Fruit fly (Drosophila melanogaster): Measurements from ENCODE around the gene CG9331.

CG9331 gene

dm6 chr2L:20799991-20800897 lies 22.4 kb upstream of the CG9331 start (continued):
- TF ChIP-seq CG3919 (GFP tag; optimal IDR thresholded peaks at IDR 0.05), result peak; percentile 97
- TF ChIP-seq CG7368 (GFP tag; optimal IDR thresholded peaks at IDR 0.05), result peak; percentile 93
- TF ChIP-seq CG16779 (tag; optimal IDR thresholded peaks at IDR 0.05), result peak; percentile 77
- TF ChIP-seq CG6163 (GFP tag; IDR thresholded peaks at IDR 0.05), result peak; percentile 96
- TF ChIP-seq esn (GFP tag; optimal IDR thresholded peaks at IDR 0.05), result peak; percentile 98
- TF ChIP-seq pdm3 (GFP tag; optimal IDR thresholded peaks at IDR 0.05), result peak; percentile 95
- TF ChIP-seq Ets21C (GFP tag; optimal IDR thresholded peaks at IDR 0.05), result peak; percentile 97
- peak; percentile 93 for TF ChIP-seq net (GFP tag; optimal IDR thresholded peaks at IDR 0.05)
- peak; percentile 97 for TF ChIP-seq CG10669 (GFP tag; optimal IDR thresholded peaks at IDR 0.05)
- peak; percentile 95 for TF ChIP-seq Eip93F (GFP tag; optimal IDR thresholded peaks at IDR 0.05)

DNA sequence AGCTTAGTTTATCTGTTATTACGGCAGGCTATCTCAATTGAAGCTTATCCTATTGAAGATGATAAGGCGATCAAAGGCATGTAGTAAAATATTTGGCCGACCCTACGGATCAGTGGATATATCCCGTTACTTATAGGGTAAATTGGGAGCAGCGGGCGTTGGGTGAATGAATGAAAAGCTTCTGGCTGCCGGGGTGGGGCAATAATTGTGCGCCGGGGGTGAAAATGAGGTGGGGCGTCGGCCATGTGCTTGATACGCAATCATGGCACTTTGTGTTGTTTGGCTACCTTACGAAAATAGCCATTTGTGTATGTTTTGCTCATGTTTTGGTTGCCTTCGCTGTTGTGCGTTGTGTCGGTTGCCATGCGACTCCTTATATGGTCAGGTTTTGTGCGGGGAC lies 20.8 kb upstream of the CG9331 start:
- TF ChIP-seq CG6854 (GFP tag; optimal IDR thresholded peaks at IDR 0.05) (no peak), fkh (GFP tag; optimal IDR thresholded peaks at IDR 0.05) (no peak), fd59A (GFP tag; optimal IDR thresholded peaks at IDR 0.05) (no peak), dac (GFP tag; optimal IDR thresholded peaks at IDR 0.05) (no peak), Gug (GFP tag; IDR thresholded peaks at IDR 0.05) (no peak), dsx (GFP tag; optimal IDR thresholded peaks at IDR 0.05; ENCODE audit: poor library complexity, severe bottlenecking) (no peak), CG6792 (GFP tag; optimal IDR thresholded peaks at IDR 0.05) (no peak), esn (GFP tag; optimal IDR thresholded peaks at IDR 0.05) (no peak), CG34406 (GFP tag; optimal IDR thresholded peaks at IDR 0.05) (no peak), achi (GFP tag; optimal IDR thresholded peaks at IDR 0.05) (no peak), salr (GFP tag; optimal IDR thresholded peaks at IDR 0.05) (no peak), CG10631 (GFP tag; optimal IDR thresholded peaks at IDR 0.05) (no peak), pdm3 (GFP tag; optimal IDR thresholded peaks at IDR 0.05) (no peak), net (GFP tag; optimal IDR thresholded peaks at IDR 0.05) (no peak), cyc (GFP tag; optimal IDR thresholded peaks at IDR 0.05) (no peak)

dm6 chr2L:20802204-20802603 lies 20.4 kb upstream of the CG9331 start:
- TF ChIP-seq Gug (GFP tag; IDR thresholded peaks at IDR 0.05) (peak; percentile 81), CG3032 (tag; optimal IDR thresholded peaks at IDR 0.05) (peak; percentile 46), esn (GFP tag; optimal IDR thresholded peaks at IDR 0.05) (peak; percentile 61), CG9139 (GFP tag; optimal IDR thresholded peaks at IDR 0.05) (peak; percentile 58), Ets96B (tag; optimal IDR thresholded peaks at IDR 0.05) (peak; percentile 78), acj6 (GFP tag; optimal IDR thresholded peaks at IDR 0.05) (peak; percentile 55), CG10669 (GFP tag; optimal IDR thresholded peaks at IDR 0.05) (peak; percentile 59), CG11294 (GFP tag; IDR thresholded peaks at IDR 0.05) (peak; percentile 61), Hr38 (GFP tag; optimal IDR thresholded peaks at IDR 0.05) (no peak), vri (GFP tag; optimal IDR thresholded peaks at IDR 0.05) (no peak), CG6808 (GFP tag; optimal IDR thresholded peaks at IDR 0.05) (peak; percentile 38), CG32006 (GFP tag; optimal IDR thresholded peaks at IDR 0.05) (peak; percentile 75), net (GFP tag; optimal IDR thresholded peaks at IDR 0.05) (peak; percentile 54), CG8119 (GFP tag; IDR thresholded peaks at IDR 0.05) (peak; percentile 78), CG6276 (GFP tag; optimal IDR thresholded peaks at IDR 0.05) (peak; percentile 74), dsx (GFP tag; optimal IDR thresholded peaks at IDR 0.05; ENCODE audit: poor library complexity, severe bottlenecking) (peak; percentile 64), salr (GFP tag; optimal IDR thresholded peaks at IDR 0.05) (no peak), fd59A (GFP tag; optimal IDR thresholded peaks at IDR 0.05) (peak; percentile 1), Smox (GFP tag; optimal IDR thresholded peaks at IDR 0.05) (peak; percentile 12), CG6854 (GFP tag; optimal IDR thresholded peaks at IDR 0.05) (no peak), Lpt (GFP tag; optimal IDR thresholded peaks at IDR 0.05) (peak; percentile 45), CG4318 (GFP tag; optimal IDR thresholded peaks at IDR 0.05) (peak; percentile 31), svp (GFP tag) (peak; percentile 91), CG34406 (GFP tag; optimal IDR thresholded peaks at IDR 0.05) (peak; percentile 27), Eip75B (GFP tag; optimal IDR thresholded peaks at IDR 0.05) (peak; percentile 2), Hr4 (GFP tag; optimal IDR thresholded peaks at IDR 0.05) (peak; percentile 75), fd85E (GFP tag; optimal IDR thresholded peaks at IDR 0.05) (peak; percentile 20), Met (GFP tag; optimal IDR thresholded peaks at IDR 0.05) (peak; percentile 61), fkh (GFP tag; optimal IDR thresholded peaks at IDR 0.05) (no peak), dac (GFP tag; optimal IDR thresholded peaks at IDR 0.05) (peak; percentile 73), topi (GFP tag; optimal IDR thresholded peaks at IDR 0.05) (peak; percentile 77), CG10631 (GFP tag; optimal IDR thresholded peaks at IDR 0.05) (peak; percentile 40), CG3919 (GFP tag; optimal IDR thresholded peaks at IDR 0.05) (peak; percentile 79), CG11902 (GFP tag; optimal IDR thresholded peaks at IDR 0.05) (peak; percentile 76), Sox102F (GFP tag; optimal IDR thresholded peaks at IDR 0.05) (peak; percentile 55), Eip93F (GFP tag; optimal IDR thresholded peaks at IDR 0.05) (no peak)
